Worm (Caenorhabditis elegans) whole organism, young adult: ENCODE data around the gene Y57A10A.24.
A peak's percentile ranks its signal among the peaks of the same experiment; 100 is the strongest.

Experiments
- B0035.1 ChIP-seq: sonication (generic microtip); optimal IDR thresholded peaks from 2 replicates; lab custom pipeline; 2016; ENCODE audit warnings: missing genetic modification characterization, mild to moderate bottlenecking, missing compliant biosample characterization, missing genotype, missing genetic modification reagents
- B0336.3 ChIP-seq: fragments of 200-800 bp; sonication (Bioruptor generic); IDR thresholded peaks from 2 replicates; pipeline ENCODE4 v1.3.6; 2022; ENCODE audit warnings: missing genetic modification characterization, missing compliant biosample characterization
- F10E7.11 ChIP-seq: sonication (generic microtip); optimal IDR thresholded peaks from 2 replicates; lab custom pipeline; 2017; ENCODE audit warnings: mild to moderate bottlenecking, missing genetic modification characterization, moderate library complexity, missing compliant biosample characterization
- F33H1.4 ChIP-seq: fragments of 200-800 bp; sonication (Bioruptor generic); IDR thresholded peaks from 2 replicates; pipeline ENCODE4 v1.3.6; 2022; ENCODE audit warnings: missing genetic modification reagents, missing genetic modification characterization, missing compliant biosample characterization
- F39B2.1 ChIP-seq: fragments of 200-800 bp; sonication (Bioruptor generic); IDR thresholded peaks from 2 replicates; pipeline ENCODE4 v1.3.6; 2022; ENCODE audit warnings: missing genetic modification reagents, missing genetic modification characterization, missing compliant biosample characterization
- F49E8.2 ChIP-seq: sonication (generic microtip); optimal IDR thresholded peaks from 3 replicates; lab custom pipeline; 2017; ENCODE audit warnings: missing genetic modification characterization, mild to moderate bottlenecking, missing compliant biosample characterization, antibody characterized with exemption, moderate library complexity; ENCODE audit not compliant: insufficient read depth
- F55B11.4 ChIP-seq: sonication (generic microtip); optimal IDR thresholded peaks from 2 replicates; lab custom pipeline; 2016; ENCODE audit warnings: missing compliant biosample characterization, missing genetic modification characterization, borderline replicate concordance; ENCODE audit not compliant: insufficient read depth
- F57C9.4 ChIP-seq: sonication (generic microtip); optimal IDR thresholded peaks from 2 replicates; lab custom pipeline; 2017; ENCODE audit warnings: mild to moderate bottlenecking, missing genetic modification characterization, missing compliant biosample characterization
- Y53G8AR.9 ChIP-seq: fragments of 200-800 bp; sonication (Bioruptor generic); conservative IDR thresholded peaks from 2 replicates; pipeline ENCODE4 v1.3.6; 2022; ENCODE audit warnings: missing genetic modification reagents, missing genetic modification characterization, missing compliant biosample characterization
- Y56A3A.18 ChIP-seq: fragments of 200-800 bp; sonication (Bioruptor generic); IDR thresholded peaks from 2 replicates; pipeline ENCODE4 v1.3.6; 2022; ENCODE audit warnings: missing genetic modification reagents, missing genetic modification characterization, missing compliant biosample characterization
- Y67H2A.10 ChIP-seq: fragments of 200-800 bp; sonication (Bioruptor generic); conservative IDR thresholded peaks from 2 replicates; pipeline ENCODE4 v1.3.6; 2022; ENCODE audit warnings: missing genetic modification reagents, missing genetic modification characterization, missing compliant biosample characterization
- Y79H2A.3 ChIP-seq: fragments of 200-800 bp; sonication (Bioruptor generic); conservative IDR thresholded peaks from 2 replicates; pipeline ENCODE4 v1.3.6; 2022; ENCODE audit warnings: missing genetic modification reagents, missing genetic modification characterization, missing compliant biosample characterization
- Y95B8A.8 ChIP-seq: fragments of 200-800 bp; sonication (Bioruptor generic); IDR thresholded peaks from 2 replicates; pipeline ENCODE4 v1.3.6; 2022; ENCODE audit warnings: missing genetic modification reagents, missing genetic modification characterization, missing compliant biosample characterization
- ama-1 ChIP-seq, 3 experiments: fragments of 150-350 bp in 1 of 3; sonication (generic microtip) in 2 of 3; optimal IDR thresholded peaks; 2 replicates each; lab custom pipeline; 2014 to 2018; ENCODE audit warnings: missing biosample characterization in 2 of 3, missing genetic modification characterization in 2 of 3, missing genetic modification reagents in 2 of 3
- aptf-3 ChIP-seq: fragments of 200-800 bp; sonication (Bioruptor generic); IDR thresholded peaks from 2 replicates; pipeline ENCODE4 v1.3.6; 2022; ENCODE audit warnings: missing genetic modification characterization, missing compliant biosample characterization
- attf-3 ChIP-seq: fragments of 200-800 bp; sonication (Bioruptor generic); conservative IDR thresholded peaks from 2 replicates; pipeline ENCODE4 v1.3.6; 2022; ENCODE audit warnings: missing genetic modification reagents, missing genetic modification characterization, missing compliant biosample characterization
- attf-6 ChIP-seq: fragments of 200-800 bp; sonication (Bioruptor generic); IDR thresholded peaks from 2 replicates; pipeline ENCODE4 v1.3.6; 2022; ENCODE audit warnings: missing genetic modification reagents, missing genetic modification characterization, missing compliant biosample characterization
- ceh-40 ChIP-seq: fragments of 200-800 bp; sonication (Bioruptor generic); IDR thresholded peaks from 2 replicates; pipeline ENCODE4 v1.3.6; 2022; ENCODE audit warnings: missing genetic modification characterization, missing compliant biosample characterization
- ceh-58 ChIP-seq: fragments of 200-800 bp; sonication (Bioruptor generic); IDR thresholded peaks from 2 replicates; pipeline ENCODE4 v1.3.6; 2022; ENCODE audit warnings: missing genetic modification characterization, missing compliant biosample characterization
- ceh-91 ChIP-seq: fragments of 200-800 bp; sonication (Bioruptor generic); IDR thresholded peaks from 2 replicates; pipeline ENCODE4 v1.3.6; 2022; ENCODE audit warnings: missing genetic modification reagents, missing genetic modification characterization, missing compliant biosample characterization
- dox-1 ChIP-seq: fragments of 200-800 bp; sonication (Bioruptor generic); IDR thresholded peaks from 2 replicates; pipeline ENCODE4 v1.3.6; 2022; ENCODE audit warnings: missing genetic modification reagents, missing genetic modification characterization, missing compliant biosample characterization
- dpff-1 ChIP-seq: sonication (generic microtip); optimal IDR thresholded peaks from 2 replicates; lab custom pipeline; 2017; ENCODE audit warnings: mild to moderate bottlenecking, missing genetic modification characterization, missing compliant biosample characterization
- dpl-1 ChIP-seq: fragments of 150-350 bp; optimal IDR thresholded peaks from 2 replicates; lab custom pipeline; 2014; ENCODE audit warnings: missing biosample characterization, missing genetic modification reagents, missing genetic modification characterization
- efl-1 ChIP-seq: fragments of 150-350 bp; optimal IDR thresholded peaks from 2 replicates; lab custom pipeline; 2014; ENCODE audit warnings: missing biosample characterization, missing genetic modification reagents, missing genetic modification characterization
- egrh-3 ChIP-seq: fragments of 200-800 bp; sonication (Bioruptor generic); IDR thresholded peaks from 2 replicates; pipeline ENCODE4 v1.3.6; 2022; ENCODE audit warnings: missing genetic modification reagents, missing genetic modification characterization, missing compliant biosample characterization
- ets-4 ChIP-seq: fragments of 200-800 bp; sonication (Bioruptor generic); optimal IDR thresholded peaks from 2 replicates; lab custom pipeline; 2018; ENCODE audit warnings: mild to moderate bottlenecking, missing genetic modification characterization, missing compliant biosample characterization
- fkh-3 ChIP-seq: sonication (generic microtip); optimal IDR thresholded peaks from 2 replicates; lab custom pipeline; 2016; ENCODE audit warnings: mild to moderate bottlenecking, missing genetic modification characterization, missing compliant biosample characterization
- lag-1 ChIP-seq: fragments of 200-800 bp; sonication (Bioruptor generic); IDR thresholded peaks from 2 replicates; pipeline ENCODE4 v1.3.6; 2022; ENCODE audit warnings: missing genetic modification reagents, missing genetic modification characterization, missing compliant biosample characterization
- lin-26 ChIP-seq: fragments of 200-800 bp; sonication (Bioruptor generic); IDR thresholded peaks from 2 replicates; pipeline ENCODE4 v1.3.6; 2022; ENCODE audit warnings: missing genetic modification reagents, missing genetic modification characterization, missing compliant biosample characterization
- lin-54 ChIP-seq: fragments of 200-800 bp; sonication (Bioruptor generic); optimal IDR thresholded peaks from 2 replicates; lab custom pipeline; 2018; ENCODE audit warnings: mild to moderate bottlenecking, missing genetic modification characterization, missing compliant biosample characterization
- lir-1 ChIP-seq: fragments of 200-800 bp; sonication (Bioruptor generic); conservative IDR thresholded peaks from 2 replicates; pipeline ENCODE4 v1.3.6; 2022; ENCODE audit warnings: missing genetic modification reagents, missing genetic modification characterization, missing compliant biosample characterization
- lsl-1 ChIP-seq: fragments of 200-800 bp; sonication (Bioruptor generic); optimal IDR thresholded peaks from 2 replicates; lab custom pipeline; 2018; ENCODE audit warnings: mild to moderate bottlenecking, missing genetic modification characterization, moderate library complexity, missing compliant biosample characterization
- madf-6 ChIP-seq: fragments of 200-800 bp; sonication (Bioruptor generic); IDR thresholded peaks from 2 replicates; pipeline ENCODE4 v1.3.6; 2022; ENCODE audit warnings: missing genetic modification reagents, missing genetic modification characterization, missing compliant biosample characterization
- mcd-1 ChIP-seq: fragments of 200-800 bp; sonication (Bioruptor generic); IDR thresholded peaks from 2 replicates; pipeline ENCODE4 v1.3.6; 2022; ENCODE audit warnings: missing genetic modification reagents, missing genetic modification characterization, missing compliant biosample characterization
- mxl-1 ChIP-seq: sonication (generic microtip); optimal IDR thresholded peaks from 2 replicates; lab custom pipeline; 2016; ENCODE audit warnings: missing genetic modification characterization, missing compliant biosample characterization
- pbrm-1 ChIP-seq: fragments of 200-800 bp; sonication (Bioruptor generic); IDR thresholded peaks from 2 replicates; pipeline ENCODE4 v1.3.6; 2022; ENCODE audit warnings: missing genetic modification reagents, missing genetic modification characterization, missing compliant biosample characterization
- rcor-1 ChIP-seq: fragments of 200-800 bp; sonication (Bioruptor generic); IDR thresholded peaks from 2 replicates; pipeline ENCODE4 v1.3.6; 2022; ENCODE audit warnings: missing genetic modification reagents, missing genetic modification characterization, missing compliant biosample characterization
- sea-2 ChIP-seq: fragments of 200-800 bp; sonication (Bioruptor generic); IDR thresholded peaks from 2 replicates; pipeline ENCODE4 v1.3.6; 2022; ENCODE audit warnings: missing genetic modification characterization, missing compliant biosample characterization
- snpc-1.1 ChIP-seq: sonication (generic microtip); optimal IDR thresholded peaks from 2 replicates; lab custom pipeline; 2017; ENCODE audit warnings: missing genetic modification characterization, mild to moderate bottlenecking, missing compliant biosample characterization, antibody characterized with exemption, moderate library complexity, missing genotype, missing genetic modification reagents; ENCODE audit not compliant: insufficient read depth
- snpc-1.3 ChIP-seq: sonication (generic microtip); optimal IDR thresholded peaks from 2 replicates; lab custom pipeline; 2017; ENCODE audit warnings: missing genetic modification characterization, mild to moderate bottlenecking, missing compliant biosample characterization, antibody characterized with exemption, moderate library complexity, missing genotype, missing genetic modification reagents; ENCODE audit not compliant: insufficient read depth
- somi-1 ChIP-seq: fragments of 200-800 bp; sonication (Bioruptor generic); optimal IDR thresholded peaks from 2 replicates; lab custom pipeline; 2018; ENCODE audit warnings: mild to moderate bottlenecking, missing genetic modification characterization, missing compliant biosample characterization
- sptf-2 ChIP-seq: fragments of 200-800 bp; sonication (Bioruptor generic); optimal IDR thresholded peaks from 2 replicates; lab custom pipeline; 2018; ENCODE audit warnings: mild to moderate bottlenecking, missing genetic modification characterization, missing compliant biosample characterization
- tbp1 ChIP-seq: fragments of 200-800 bp; sonication (Bioruptor generic); optimal IDR thresholded peaks from 2 replicates; lab custom pipeline; 2018; ENCODE audit warnings: mild to moderate bottlenecking, missing genetic modification characterization, missing compliant biosample characterization
- unc-130 ChIP-seq: sonication (generic microtip); optimal IDR thresholded peaks from 2 replicates; lab custom pipeline; 2016; ENCODE audit warnings: missing genetic modification reagents, missing genetic modification characterization, missing compliant biosample characterization
- unc-62 ChIP-seq: fragments of 150-350 bp; optimal IDR thresholded peaks from 2 replicates; lab custom pipeline; 2014; ENCODE audit warnings: missing biosample characterization, missing genetic modification reagents, missing genetic modification characterization
- xnd-1 ChIP-seq: sonication (generic microtip); optimal IDR thresholded peaks from 2 replicates; lab custom pipeline; 2016; ENCODE audit warnings: missing genotype, missing genetic modification reagents, missing genetic modification characterization, missing compliant biosample characterization
- zim-3 ChIP-seq: sonication (generic microtip); optimal IDR thresholded peaks from 2 replicates; lab custom pipeline; 2017; ENCODE audit warnings: mild to moderate bottlenecking, missing genetic modification characterization, moderate library complexity, missing compliant biosample characterization
- ztf-28 ChIP-seq: fragments of 200-800 bp; sonication (Bioruptor generic); IDR thresholded peaks from 2 replicates; pipeline ENCODE4 v1.3.6; 2022; ENCODE audit warnings: missing genetic modification reagents, missing genetic modification characterization, missing compliant biosample characterization
- ztf-3 ChIP-seq: fragments of 200-800 bp; sonication (Bioruptor generic); optimal IDR thresholded peaks from 2 replicates; lab custom pipeline; 2018; ENCODE audit warnings: mild to moderate bottlenecking, missing genetic modification characterization, missing compliant biosample characterization

Gene Y57A10A.24

DNA sequence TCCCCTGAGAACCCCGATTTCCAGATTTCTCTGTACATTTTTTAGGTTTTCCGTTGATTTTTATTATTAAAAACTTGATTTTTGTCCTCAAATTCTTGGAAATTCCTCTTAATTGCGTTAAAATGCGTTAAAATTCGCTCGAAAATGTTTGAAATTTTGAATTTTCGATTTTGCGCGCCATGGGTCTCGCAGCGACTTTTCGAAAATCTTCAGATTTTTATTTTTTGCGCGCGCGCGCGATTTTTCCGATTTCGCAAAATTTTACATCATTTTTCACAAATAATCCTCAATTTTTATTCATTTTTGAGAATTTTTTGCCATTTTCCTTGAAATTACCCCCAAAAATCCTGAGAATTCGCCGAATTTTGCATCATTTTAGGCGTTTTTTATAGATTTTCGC lies 41.3 kb downstream of the Y57A10A.24 start (continued):
- no peak for TF ChIP-seq aptf-3
- no peak for TF ChIP-seq lir-1 (GFP tag; lab: Robert Waterston, UW)
- TF ChIP-seq ceh-58 (GFP tag; lab: Robert Waterston, UW) = no peak
- TF ChIP-seq lag-1 (GFP tag; lab: Robert Waterston, UW) = no peak
- peak; percentile 80 for TF ChIP-seq attf-3 (GFP tag; lab: Robert Waterston, UW)
- no peak for TF ChIP-seq Y56A3A.18 (GFP tag; lab: Robert Waterston, UW)
- TF ChIP-seq egrh-3 (GFP tag; lab: Robert Waterston, UW) = no peak
- no peak for TF ChIP-seq zim-3 (tag; lab: Kevin White, UChicago)
- no peak for TF ChIP-seq attf-6 (GFP tag; lab: Robert Waterston, UW)
- peak; percentile 27 for TF ChIP-seq F49E8.2 (tag; lab: Kevin White, UChicago)
- no peak for TF ChIP-seq somi-1 (GFP tag; lab: Kevin White, UChicago)
- TF ChIP-seq ama-1 (optimal IDR thresholded peaks at IDR 0.05; lab: Kevin White, UChicago) = no peak
- no peak for TF ChIP-seq ama-1 (GFP tag; optimal IDR thresholded peaks at IDR 0.05; lab: Kevin White, UChicago)
- no peak for TF ChIP-seq ets-4 (GFP tag; lab: Kevin White, UChicago)
- peak; percentile 70 for TF ChIP-seq lsl-1 (GFP tag; lab: Kevin White, UChicago)
- peak; percentile 90 for TF ChIP-seq xnd-1
- TF ChIP-seq F10E7.11 (tag; lab: Kevin White, UChicago) = no peak
- TF ChIP-seq tbp1 (GFP tag; lab: Kevin White, UChicago) = peak; percentile 36
- no peak for TF ChIP-seq B0035.1
- TF ChIP-seq mxl-1 (tag; lab: Kevin White, UChicago) = no peak
- TF ChIP-seq sptf-2 (GFP tag; lab: Kevin White, UChicago) = no peak
- peak; percentile 72 for TF ChIP-seq B0336.3
- peak; percentile 54 for TF ChIP-seq mcd-1 (GFP tag; lab: Robert Waterston, UW)
- no peak for TF ChIP-seq F39B2.1
- no peak for TF ChIP-seq sea-2 (GFP tag; lab: Robert Waterston, UW)
- TF ChIP-seq ceh-40 (GFP tag; lab: Robert Waterston, UW) = no peak
- no peak for TF ChIP-seq lin-26
- peak; percentile 94 for TF ChIP-seq ceh-91
- peak; percentile 57 for TF ChIP-seq unc-130 (GFP tag; lab: Kevin White, UChicago)
- TF ChIP-seq Y53G8AR.9 (GFP tag; lab: Robert Waterston, UW) = peak; percentile 74; the same call in 1 of the 2 replicates
- TF ChIP-seq lin-54 (GFP tag; lab: Kevin White, UChicago) = peak; percentile 88
- no peak for TF ChIP-seq pbrm-1
- TF ChIP-seq Y95B8A.8 (GFP tag; lab: Robert Waterston, UW) = peak; percentile 63; the same call in 1 of the 2 replicates
- peak; percentile 71; the same call in 1 of the 2 replicates for TF ChIP-seq Y79H2A.3 (GFP tag; lab: Robert Waterston, UW)
- TF ChIP-seq snpc-1.3 = peak; percentile 33
- TF ChIP-seq fkh-3 (tag; lab: Kevin White, UChicago) = no peak
- 0 out of 2 replicates have a peak, but pooled peaks have one; percentile 38 for TF ChIP-seq rcor-1 (GFP tag; lab: Robert Waterston, UW)
- TF ChIP-seq ztf-28 = no peak
- TF ChIP-seq F55B11.4 (tag; lab: Kevin White, UChicago) = no peak
- TF ChIP-seq unc-62 (GFP tag; lab: Kevin White, UChicago) = no peak
- TF ChIP-seq dpl-1 (GFP tag; lab: Kevin White, UChicago) = peak; percentile 81
- peak; percentile 97 for TF ChIP-seq madf-6 (GFP tag; lab: Robert Waterston, UW)
- no peak for TF ChIP-seq dpff-1 (tag; lab: Kevin White, UChicago)
- TF ChIP-seq dox-1 (GFP tag; lab: Robert Waterston, UW) = no peak
- no peak for TF ChIP-seq Y67H2A.10 (GFP tag; lab: Robert Waterston, UW)
- TF ChIP-seq efl-1 = peak; percentile 96
- TF ChIP-seq F33H1.4 (GFP tag; lab: Robert Waterston, UW) = peak; percentile 95
- no peak for TF ChIP-seq snpc-1.1 (tag; lab: Kevin White, UChicago)
- no peak for TF ChIP-seq ztf-3
- no peak for TF ChIP-seq F57C9.4
